Worm (Caenorhabditis elegans) whole organism, L2 larva: ENCODE data around the gene arl-3.
A peak's percentile ranks its signal among the peaks of the same experiment; 100 is the strongest.

ENCODE experiments used
- C34F6.9 ChIP-seq: fragments of 150-350 bp; optimal IDR thresholded peaks from 2 replicates; lab custom pipeline; 2014; ENCODE audit warnings: missing biosample characterization, missing genetic modification characterization
- F13H6.1 ChIP-seq: sonication (generic microtip); optimal IDR thresholded peaks from 2 replicates; lab custom pipeline; 2016; ENCODE audit warnings: missing genetic modification characterization, missing compliant biosample characterization
- R02D3.7 ChIP-seq: fragments of 150-350 bp; optimal IDR thresholded peaks from 2 replicates; lab custom pipeline; 2014; ENCODE audit warnings: missing biosample characterization, missing genetic modification characterization
- Y55F3AM.14 ChIP-seq: fragments of 200-800 bp; sonication (Bioruptor generic); optimal IDR thresholded peaks from 2 replicates; lab custom pipeline; 2018; ENCODE audit warnings: mild to moderate bottlenecking, missing genetic modification characterization, missing compliant biosample characterization
- aly-2 ChIP-seq: fragments of 150-350 bp; optimal IDR thresholded peaks from 2 replicates; lab custom pipeline; 2014; ENCODE audit warnings: missing biosample characterization, missing genetic modification characterization
- blmp-1 ChIP-seq: sonication (generic microtip); optimal IDR thresholded peaks from 2 replicates; lab custom pipeline; 2017; ENCODE audit warnings: missing genetic modification characterization, mild to moderate bottlenecking, missing compliant biosample characterization, antibody characterized with exemption, moderate library complexity; ENCODE audit not compliant: insufficient read depth
- ceh-16 ChIP-seq: fragments of 150-350 bp; optimal IDR thresholded peaks from 2 replicates; lab custom pipeline; 2014; ENCODE audit warnings: missing biosample characterization, missing genetic modification characterization
- ceh-82 ChIP-seq: fragments of 150-350 bp; optimal IDR thresholded peaks from 2 replicates; lab custom pipeline; 2014; ENCODE audit warnings: missing biosample characterization, missing genetic modification characterization
- crh-2 ChIP-seq: sonication (generic microtip); optimal IDR thresholded peaks from 2 replicates; lab custom pipeline; 2017; ENCODE audit warnings: missing biosample characterization, missing genetic modification characterization
- dmd-4 ChIP-seq: sonication (generic microtip); optimal IDR thresholded peaks from 2 replicates; lab custom pipeline; 2017; ENCODE audit warnings: missing biosample characterization, missing genetic modification characterization
- egl-27 ChIP-seq: sonication (generic microtip); optimal IDR thresholded peaks from 3 replicates; lab custom pipeline; 2017; ENCODE audit warnings: missing biosample characterization, missing genetic modification reagents, missing genetic modification characterization
- elt-3 ChIP-seq: sonication (generic microtip); optimal IDR thresholded peaks from 2 replicates; lab custom pipeline; 2017; ENCODE audit warnings: missing biosample characterization, missing genetic modification characterization
- fos-1 ChIP-seq: fragments of 150-350 bp; optimal IDR thresholded peaks from 2 replicates; lab custom pipeline; 2014; ENCODE audit warnings: missing biosample characterization, missing genetic modification characterization
- lin-11 ChIP-seq: fragments of 150-350 bp; sonication (generic microtip); optimal IDR thresholded peaks from 2 replicates; lab custom pipeline; 2014; ENCODE audit warnings: missing biosample characterization, missing genetic modification characterization, inconsistent platforms, mixed read lengths
- lin-39 ChIP-seq: fragments of 150-350 bp; optimal IDR thresholded peaks from 2 replicates; lab custom pipeline; 2014; ENCODE audit warnings: missing biosample characterization, missing genetic modification reagents, missing genetic modification characterization
- lsy-2 ChIP-seq, 2 experiments: fragments of 150-350 bp in 1 of 2; sonication (generic microtip) in 1 of 2; optimal IDR thresholded peaks; 2 replicates each; lab custom pipeline; 2014 to 2017; ENCODE audit warnings: missing biosample characterization in 2 of 2, missing genetic modification characterization in 2 of 2
- mab-5 ChIP-seq: fragments of 150-350 bp; optimal IDR thresholded peaks from 2 replicates; lab custom pipeline; 2014; ENCODE audit warnings: missing biosample characterization, missing genetic modification characterization
- mbf-1 ChIP-seq: sonication (generic microtip); optimal IDR thresholded peaks from 2 replicates; lab custom pipeline; 2017; ENCODE audit warnings: missing biosample characterization, missing genetic modification characterization
- mdl-1 ChIP-seq, 2 experiments: fragments of 150-350 bp in 1 of 2; sonication (generic microtip) in 1 of 2; optimal IDR thresholded peaks; 2 replicates each; lab custom pipeline; 2017; ENCODE audit warnings: missing biosample characterization in 2 of 2, missing genetic modification characterization in 2 of 2
- nhr-10 ChIP-seq: sonication (generic microtip); optimal IDR thresholded peaks from 2 replicates; lab custom pipeline; 2017; ENCODE audit warnings: missing biosample characterization, missing genetic modification characterization
- nhr-11 ChIP-seq: fragments of 150-350 bp; optimal IDR thresholded peaks from 2 replicates; lab custom pipeline; 2014; ENCODE audit warnings: missing biosample characterization, missing genetic modification characterization
- nhr-129 ChIP-seq: fragments of 150-350 bp; optimal IDR thresholded peaks from 2 replicates; lab custom pipeline; 2014; ENCODE audit warnings: missing biosample characterization, missing genetic modification characterization
- nhr-21 ChIP-seq: fragments of 150-350 bp; optimal IDR thresholded peaks from 2 replicates; lab custom pipeline; 2014; ENCODE audit warnings: missing biosample characterization, missing genetic modification characterization
- nhr-23 ChIP-seq: fragments of 150-350 bp; optimal IDR thresholded peaks from 2 replicates; lab custom pipeline; 2014; ENCODE audit warnings: missing biosample characterization, missing genetic modification reagents, missing genetic modification characterization
- nhr-237 ChIP-seq: fragments of 150-350 bp; optimal IDR thresholded peaks from 2 replicates; lab custom pipeline; 2014; ENCODE audit warnings: missing biosample characterization, missing genetic modification characterization
- nhr-6 ChIP-seq: fragments of 150-350 bp; optimal IDR thresholded peaks from 2 replicates; lab custom pipeline; 2014; ENCODE audit warnings: missing biosample characterization, missing genetic modification characterization
- nhr-77 ChIP-seq: fragments of 150-350 bp; optimal IDR thresholded peaks from 2 replicates; lab custom pipeline; 2014; ENCODE audit warnings: missing biosample characterization, missing genetic modification characterization
- peb-1 ChIP-seq: fragments of 150-350 bp; optimal IDR thresholded peaks from 2 replicates; lab custom pipeline; 2014; ENCODE audit warnings: missing biosample characterization, missing genetic modification characterization
- skn-1 ChIP-seq: sonication (generic microtip); optimal IDR thresholded peaks from 2 replicates; lab custom pipeline; 2017; ENCODE audit warnings: missing biosample characterization, missing genetic modification characterization
- sma-3 ChIP-seq: sonication (generic microtip); optimal IDR thresholded peaks from 2 replicates; lab custom pipeline; 2016; ENCODE audit warnings: missing genetic modification reagents, missing genetic modification characterization, missing compliant biosample characterization
- unc-39 ChIP-seq: fragments of 150-350 bp; optimal IDR thresholded peaks from 2 replicates; lab custom pipeline; 2014; ENCODE audit warnings: missing biosample characterization, missing genetic modification characterization
- unc-55 ChIP-seq: fragments of 150-350 bp; sonication (generic microtip); optimal IDR thresholded peaks from 3 replicates; lab custom pipeline; 2014; ENCODE audit warnings: missing biosample characterization, missing genetic modification reagents, missing genetic modification characterization
- unc-62 ChIP-seq: fragments of 150-350 bp; optimal IDR thresholded peaks from 2 replicates; lab custom pipeline; 2014; ENCODE audit warnings: missing biosample characterization, missing genetic modification reagents, missing genetic modification characterization
- zag-1 ChIP-seq: fragments of 150-350 bp; optimal IDR thresholded peaks from 2 replicates; lab custom pipeline; 2014; ENCODE audit warnings: missing biosample characterization, missing genetic modification characterization
- ztf-11 ChIP-seq: sonication (generic microtip); optimal IDR thresholded peaks from 2 replicates; lab custom pipeline; 2017; ENCODE audit warnings: missing biosample characterization, missing genetic modification characterization
- ztf-4 ChIP-seq: fragments of 150-350 bp; optimal IDR thresholded peaks from 2 replicates; lab custom pipeline; 2014; ENCODE audit warnings: missing biosample characterization, missing genetic modification characterization

Gene arl-3

DNA sequence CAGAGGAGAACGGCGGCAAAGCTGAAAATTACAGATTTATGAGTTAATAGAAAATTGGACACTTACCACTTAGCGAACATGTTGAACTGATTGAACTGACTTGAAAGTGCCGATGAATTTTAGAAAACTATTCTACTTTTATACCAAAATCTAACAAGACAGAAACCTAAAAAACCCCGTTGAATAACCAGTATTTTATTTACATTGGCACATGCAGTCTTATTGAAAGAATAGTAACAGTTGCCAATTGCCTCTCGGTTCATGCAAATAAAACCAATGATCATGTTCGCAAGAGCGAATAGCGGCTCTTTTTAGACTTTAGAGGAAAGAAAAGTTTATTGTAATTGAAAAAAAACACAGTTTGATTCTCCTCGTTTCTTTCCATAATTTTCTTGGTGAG is 18.1 kb upstream of the arl-3 start, which contains the start of gene nspb-10:
Gene nspb-10 (minus strand): TSS at position 101 of the 400 bp plus-strand sequence.
- TF ChIP-seq nhr-11 (no peak), lin-39 (no peak), peb-1 (no peak), blmp-1 (tag; lab: Kevin White, UChicago) (no peak), Y55F3AM.14 (GFP tag; lab: Kevin White, UChicago) (no peak), ztf-11 (tag; lab: Kevin White, UChicago) (no peak), R02D3.7 (tag; lab: Kevin White, UChicago) (no peak), skn-1 (tag; lab: Kevin White, UChicago) (no peak), nhr-21 (tag; lab: Kevin White, UChicago) (no peak), crh-2 (tag; lab: Kevin White, UChicago) (no peak), C34F6.9 (tag; lab: Kevin White, UChicago) (no peak), mab-5 (tag; lab: Kevin White, UChicago) (no peak), nhr-77 (tag; lab: Kevin White, UChicago) (no peak), unc-39 (no peak), aly-2 (tag; lab: Kevin White, UChicago) (no peak), unc-62 (no peak), lsy-2 (tag; optimal IDR thresholded peaks at IDR 0.05; lab: Kevin White, UChicago) (no peak), mdl-1 (tag; optimal IDR thresholded peaks at IDR 0.05; lab: Kevin White, UChicago) (no peak), nhr-10 (tag; lab: Kevin White, UChicago) (no peak), lin-11 (tag; lab: Kevin White, UChicago) (no peak)

DNA sequence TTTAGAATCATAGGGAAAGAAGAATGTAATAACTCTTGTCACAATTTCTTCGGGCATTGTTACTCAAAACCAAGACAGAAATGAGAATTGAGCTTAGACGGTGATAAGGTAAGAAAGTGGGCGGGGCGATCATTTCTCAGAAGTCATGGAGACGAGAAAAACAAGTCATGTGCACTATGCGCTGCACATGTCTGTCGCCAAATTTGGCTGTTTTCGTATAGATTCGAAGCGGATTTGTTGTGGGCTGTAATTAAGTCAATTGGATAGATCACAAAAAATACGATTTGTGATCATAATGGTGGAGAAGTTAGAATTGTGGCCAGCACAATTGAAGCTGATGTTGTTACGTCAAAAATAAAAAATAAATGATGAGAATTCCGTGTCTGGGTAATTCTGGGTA is 14.6 kb upstream of the arl-3 start, which contains the start of gene C01G12.7:
Gene C01G12.7 (minus strand): TSS at position 195 of the 400 bp plus-strand sequence.
- TF ChIP-seq zag-1 (tag; lab: Kevin White, UChicago) (no peak), lin-11 (tag; lab: Kevin White, UChicago) (peak; percentile 26), nhr-10 (tag; lab: Kevin White, UChicago) (no peak)

DNA sequence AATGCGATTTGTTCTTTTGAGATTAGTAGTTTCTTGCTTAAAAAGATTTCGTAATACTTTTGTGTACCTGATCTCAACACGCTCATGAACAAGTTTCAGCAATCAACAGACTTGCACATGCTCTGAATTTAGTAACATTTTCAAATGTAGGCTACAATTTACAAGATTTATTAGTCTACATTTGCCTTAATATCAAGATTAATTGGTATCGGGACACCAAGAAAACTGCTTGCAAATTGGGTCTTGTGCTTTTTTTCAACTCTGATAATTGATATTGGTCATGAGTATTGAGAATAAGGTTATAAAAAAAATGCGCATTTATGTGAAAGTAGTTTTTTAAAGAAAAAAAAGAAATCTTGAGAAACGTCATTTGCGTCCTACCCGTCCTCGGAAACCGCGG is 13.6 kb upstream of the arl-3 start:
- TF ChIP-seq skn-1 (tag; lab: Kevin White, UChicago) (no peak), egl-27 (tag; lab: Kevin White, UChicago) (no peak), C34F6.9 (tag; lab: Kevin White, UChicago) (no peak), ztf-4 (tag; lab: Kevin White, UChicago) (no peak), nhr-10 (tag; lab: Kevin White, UChicago) (no peak), aly-2 (tag; lab: Kevin White, UChicago) (no peak), nhr-237 (tag; lab: Kevin White, UChicago) (no peak), ceh-16 (tag; lab: Kevin White, UChicago) (no peak), elt-3 (no peak), mbf-1 (tag; lab: Kevin White, UChicago) (no peak), dmd-4 (tag; lab: Kevin White, UChicago) (no peak), F13H6.1 (tag; lab: Kevin White, UChicago) (no peak), peb-1 (no peak), nhr-23 (tag; lab: Kevin White, UChicago) (no peak), ztf-11 (tag; lab: Kevin White, UChicago) (no peak), fos-1 (tag; lab: Kevin White, UChicago) (no peak), nhr-6 (tag; lab: Kevin White, UChicago) (no peak)

DNA sequence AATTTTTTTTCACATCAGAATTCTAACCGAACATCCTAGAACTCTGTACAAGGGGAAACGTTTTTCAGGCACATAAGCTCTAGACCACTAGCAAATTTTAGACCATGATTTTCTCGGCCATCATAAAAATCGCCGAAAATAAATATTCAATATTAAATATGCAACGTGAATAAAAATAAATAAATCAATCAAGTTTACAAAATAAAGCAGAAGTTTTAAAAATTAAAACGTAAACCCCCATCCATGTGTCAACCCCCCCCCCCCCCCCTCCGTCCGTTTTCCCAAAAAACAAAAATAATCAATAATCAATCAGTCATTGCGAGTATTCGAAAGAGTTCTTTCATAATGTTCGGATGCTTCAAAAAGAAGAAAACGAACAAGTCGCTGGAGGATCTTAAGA is 13.0 kb upstream of the arl-3 start, which contains the start of gene catp-4:
Gene catp-4 (plus strand): TSS at position 301 of the 400 bp plus-strand sequence.
- TF ChIP-seq aly-2 (tag; lab: Kevin White, UChicago) (no peak), ceh-82 (tag; lab: Kevin White, UChicago) (no peak), unc-55 (GFP tag; lab: Kevin White, UChicago) (no peak), dmd-4 (tag; lab: Kevin White, UChicago) (no peak), F13H6.1 (tag; lab: Kevin White, UChicago) (no peak), nhr-129 (no peak), mab-5 (tag; lab: Kevin White, UChicago) (no peak), nhr-23 (tag; lab: Kevin White, UChicago) (no peak), unc-39 (no peak), elt-3 (no peak), lin-39 (no peak), ztf-11 (tag; lab: Kevin White, UChicago) (no peak), lsy-2 (tag; optimal IDR thresholded peaks at IDR 0.05; lab: Kevin White, UChicago) (no peak), blmp-1 (tag; lab: Kevin White, UChicago) (no peak), nhr-237 (tag; lab: Kevin White, UChicago) (no peak), nhr-21 (tag; lab: Kevin White, UChicago) (no peak), mbf-1 (tag; lab: Kevin White, UChicago) (no peak), sma-3 (GFP tag; lab: Kevin White, UChicago) (no peak), nhr-11 (no peak)
